Fruit fly (Drosophila melanogaster): ENCODE data around the gene rump.
A peak's percentile ranks its signal among the peaks of the same experiment; 100 is the strongest.

rump gene

dm6 chr3R:9555334-9555974, 45.3 kb upstream of the rump start, which contains the start of the genes CG9386 and BckdhA (continued):
- TF ChIP-seq Ravus (GFP tag; IDR thresholded peaks at IDR 0.05) (no peak), ase (GFP tag; IDR thresholded peaks at IDR 0.05) (peak; percentile 46; the same call in 1 of the 3 replicates), Bdp1 (GFP tag; optimal IDR thresholded peaks at IDR 0.05) (peak; percentile 23), dan (GFP tag; IDR thresholded peaks at IDR 0.05) (no peak), BtbVII (GFP tag; optimal IDR thresholded peaks at IDR 0.05) (no peak), B-H1 (GFP tag; IDR thresholded peaks at IDR 0.05) (no peak), fu2 (GFP tag; optimal IDR thresholded peaks at IDR 0.05) (peak; percentile 46), CG12236 (GFP tag; optimal IDR thresholded peaks at IDR 0.05) (no peak), MTF-1 (GFP tag; optimal IDR thresholded peaks at IDR 0.05; ENCODE audit: borderline replicate concordance) (no peak), chinmo (GFP tag; IDR thresholded peaks at IDR 0.05; ENCODE audit: partially characterized antibody) (peak; percentile 72; the same call in 1 of the 4 replicates), CG18011 (GFP tag; optimal IDR thresholded peaks at IDR 0.05) (peak; percentile 2), pfk (GFP tag; optimal IDR thresholded peaks at IDR 0.05) (no peak), zfh2 (GFP tag; optimal IDR thresholded peaks at IDR 0.05) (peak; percentile 58), her (GFP tag; optimal IDR thresholded peaks at IDR 0.05) (peak; percentile 25), CG7372 (GFP tag; IDR thresholded peaks at IDR 0.05) (peak; percentile 98), CG4360 (GFP tag; IDR thresholded peaks at IDR 0.05) (no peak), al (GFP tag; IDR thresholded peaks at IDR 0.05) (peak; percentile 29; the same call in 1 of the 2 replicates), Mrtf (GFP tag; IDR thresholded peaks at IDR 0.05) (no peak), vfl (GFP tag; optimal IDR thresholded peaks at IDR 0.05) (peak; percentile 34), CG12219 (GFP tag; optimal IDR thresholded peaks at IDR 0.05) (no peak), CG43689 (GFP tag; IDR thresholded peaks at IDR 0.05) (no peak), hbn (GFP tag; IDR thresholded peaks at IDR 0.05; ENCODE audit: partially characterized antibody) (peak; percentile 71), gce (GFP tag; IDR thresholded peaks at IDR 0.05) (no peak), nerfin-1 (tag; optimal IDR thresholded peaks at IDR 0.05) (peak; percentile 42), seq (GFP tag; IDR thresholded peaks at IDR 0.05) (no peak), Bgb (GFP tag; IDR thresholded peaks at IDR 0.05; ENCODE audit: partially characterized antibody) (peak; percentile 69), sisA (GFP tag; IDR thresholded peaks at IDR 0.05) (no peak), TFAM (GFP tag; optimal IDR thresholded peaks at IDR 0.05) (no peak), C15 (GFP tag; IDR thresholded peaks at IDR 0.05) (no peak), vnd (GFP tag; IDR thresholded peaks at IDR 0.05; ENCODE audit: partially characterized antibody) (peak; percentile 64), CG8290 (GFP tag; optimal IDR thresholded peaks at IDR 0.05) (peak; percentile 61), CG8290 (tag; optimal IDR thresholded peaks at IDR 0.05) (peak; percentile 53 to 82), Fer3 (tag; optimal IDR thresholded peaks at IDR 0.05) (peak; percentile 42), Dfd (GFP tag; optimal IDR thresholded peaks at IDR 0.05) (no peak), sens-2 (GFP tag; IDR thresholded peaks at IDR 0.05) (no peak), CG17361 (GFP tag; IDR thresholded peaks at IDR 0.05) (peak; percentile 74; the same call in 2 of the 3 replicates), pum (GFP tag; optimal IDR thresholded peaks at IDR 0.05) (peak; percentile 34), Kr (GFP tag; optimal IDR thresholded peaks at IDR 0.05) (no peak), CG11695 (GFP tag; IDR thresholded peaks at IDR 0.05) (no peak), Jarid2 (GFP tag; optimal IDR thresholded peaks at IDR 0.05) (no peak), CG10431 (GFP tag; optimal IDR thresholded peaks at IDR 0.05) (no peak), corto (GFP tag; optimal IDR thresholded peaks at IDR 0.05) (no peak), oc (tag; optimal IDR thresholded peaks at IDR 0.05) (no peak), CG15514 (GFP tag; optimal IDR thresholded peaks at IDR 0.05) (peak; percentile 50), CG4424 (GFP tag; optimal IDR thresholded peaks at IDR 0.05) (peak; percentile 47), gro (GFP tag; optimal IDR thresholded peaks at IDR 0.05) (peak; percentile 45), Optix (GFP tag; IDR thresholded peaks at IDR 0.05) (no peak), CG8089 (GFP tag; optimal IDR thresholded peaks at IDR 0.05) (peak; percentile 28), slou (GFP tag; optimal IDR thresholded peaks at IDR 0.05) (no peak), slp2 (GFP tag; optimal IDR thresholded peaks at IDR 0.05) (peak; percentile 6), peb (GFP tag; IDR thresholded peaks at IDR 0.05) (0 out of 2 replicates have a peak, but pooled peaks have one; percentile 38)
